Worm (Caenorhabditis elegans) whole organism, young adult: Measurements from ENCODE around the gene egas-2.

ENCODE experiments used
- F10E7.11 ChIP-seq: sonication (generic microtip); optimal IDR thresholded peaks from 2 replicates; lab custom pipeline; 2017; ENCODE audit warnings: mild to moderate bottlenecking, missing genetic modification characterization, moderate library complexity, missing compliant biosample characterization
- F22D6.2 ChIP-seq: sonication (generic microtip); optimal IDR thresholded peaks from 2 replicates; lab custom pipeline; 2016; ENCODE audit warnings: mild to moderate bottlenecking, missing genetic modification characterization, missing compliant biosample characterization
- F37B4.10 ChIP-seq: fragments of 200-800 bp; sonication (Bioruptor generic); IDR thresholded peaks from 2 replicates; pipeline ENCODE4 v1.3.6; 2022; ENCODE audit warnings: missing genetic modification characterization, missing compliant biosample characterization
- F52B5.7 ChIP-seq: sonication (generic microtip); optimal IDR thresholded peaks from 2 replicates; lab custom pipeline; 2016; ENCODE audit warnings: mild to moderate bottlenecking, missing genetic modification characterization, missing compliant biosample characterization
- F55B11.4 ChIP-seq: sonication (generic microtip); optimal IDR thresholded peaks from 2 replicates; lab custom pipeline; 2016; ENCODE audit warnings: missing compliant biosample characterization, missing genetic modification characterization, borderline replicate concordance; ENCODE audit not compliant: insufficient read depth
- K12H6.12 ChIP-seq: fragments of 200-800 bp; sonication (Bioruptor generic); optimal IDR thresholded peaks from 2 replicates; lab custom pipeline; 2018; ENCODE audit warnings: mild to moderate bottlenecking, missing genetic modification characterization, missing compliant biosample characterization
- Y56A3A.18 ChIP-seq: fragments of 200-800 bp; sonication (Bioruptor generic); IDR thresholded peaks from 2 replicates; pipeline ENCODE4 v1.3.6; 2022; ENCODE audit warnings: missing genetic modification reagents, missing genetic modification characterization, missing compliant biosample characterization
- akir-1 ChIP-seq: fragments of 200-800 bp; sonication (Bioruptor generic); optimal IDR thresholded peaks from 2 replicates; lab custom pipeline; 2018; ENCODE audit warnings: mild to moderate bottlenecking, missing genetic modification characterization, moderate library complexity, missing compliant biosample characterization
- ama-1 ChIP-seq, 3 experiments: fragments of 150-350 bp in 1 of 3; sonication (generic microtip) in 2 of 3; optimal IDR thresholded peaks; 2 replicates each; lab custom pipeline; 2014 to 2018; ENCODE audit warnings: missing biosample characterization in 2 of 3, missing genetic modification characterization in 2 of 3, missing genetic modification reagents in 2 of 3
- aptf-2 ChIP-seq: fragments of 200-800 bp; sonication (Bioruptor generic); conservative IDR thresholded peaks from 2 replicates; pipeline ENCODE4 v1.3.6; 2022; ENCODE audit warnings: missing genetic modification reagents, missing genetic modification characterization, missing compliant biosample characterization
- athp-1 ChIP-seq: sonication (generic microtip); optimal IDR thresholded peaks from 2 replicates; lab custom pipeline; 2017; ENCODE audit warnings: mild to moderate bottlenecking, missing genetic modification characterization, missing compliant biosample characterization
- attf-3 ChIP-seq: fragments of 200-800 bp; sonication (Bioruptor generic); conservative IDR thresholded peaks from 2 replicates; pipeline ENCODE4 v1.3.6; 2022; ENCODE audit warnings: missing genetic modification reagents, missing genetic modification characterization, missing compliant biosample characterization
- ceh-40 ChIP-seq: fragments of 200-800 bp; sonication (Bioruptor generic); IDR thresholded peaks from 2 replicates; pipeline ENCODE4 v1.3.6; 2022; ENCODE audit warnings: missing genetic modification characterization, missing compliant biosample characterization
- ceh-58 ChIP-seq: fragments of 200-800 bp; sonication (Bioruptor generic); IDR thresholded peaks from 2 replicates; pipeline ENCODE4 v1.3.6; 2022; ENCODE audit warnings: missing genetic modification characterization, missing compliant biosample characterization
- die-1 ChIP-seq: sonication (generic microtip); optimal IDR thresholded peaks from 2 replicates; lab custom pipeline; 2016; ENCODE audit warnings: missing genotype, mild to moderate bottlenecking, missing genetic modification characterization, missing compliant biosample characterization
- fkh-3 ChIP-seq: sonication (generic microtip); optimal IDR thresholded peaks from 2 replicates; lab custom pipeline; 2016; ENCODE audit warnings: mild to moderate bottlenecking, missing genetic modification characterization, missing compliant biosample characterization
- hlh-26 ChIP-seq: fragments of 200-800 bp; sonication (Bioruptor generic); conservative IDR thresholded peaks from 2 replicates; pipeline ENCODE4 v1.3.6; 2022; ENCODE audit warnings: missing genetic modification reagents, missing genetic modification characterization, missing compliant biosample characterization
- hsf-1 ChIP-seq: fragments of 200-800 bp; sonication (Bioruptor generic); IDR thresholded peaks from 2 replicates; pipeline ENCODE4 v1.3.6; 2022; ENCODE audit warnings: missing genetic modification reagents, missing genetic modification characterization, missing compliant biosample characterization
- lin-35 ChIP-seq, 3 experiments: fragments of 150-350 bp in 2 of 3; sonication (generic microtip) in 1 of 3; optimal IDR thresholded peaks; 2 replicates each; lab custom pipeline; 2014 to 2018; ENCODE audit warnings: missing biosample characterization in 3 of 3, missing genetic modification characterization in 3 of 3, missing genetic modification reagents in 3 of 3
- lir-1 ChIP-seq: fragments of 200-800 bp; sonication (Bioruptor generic); conservative IDR thresholded peaks from 2 replicates; pipeline ENCODE4 v1.3.6; 2022; ENCODE audit warnings: missing genetic modification reagents, missing genetic modification characterization, missing compliant biosample characterization
- mel-28 ChIP-seq: sonication (generic microtip); optimal IDR thresholded peaks from 2 replicates; lab custom pipeline; 2016; ENCODE audit warnings: borderline replicate concordance, mild to moderate bottlenecking, missing genetic modification characterization, missing compliant biosample characterization
- nfyb-1 ChIP-seq: fragments of 200-800 bp; sonication (Bioruptor generic); IDR thresholded peaks from 2 replicates; pipeline ENCODE4 v1.3.6; 2022; ENCODE audit warnings: missing genetic modification reagents, missing genetic modification characterization, missing compliant biosample characterization
- pha-4 ChIP-seq: fragments of 150-350 bp; sonication (generic microtip); optimal IDR thresholded peaks from 2 replicates; lab custom pipeline; 2014; ENCODE audit warnings: missing biosample characterization, missing genetic modification reagents, missing genetic modification characterization
- repo-1 ChIP-seq: sonication (generic microtip); optimal IDR thresholded peaks from 2 replicates; lab custom pipeline; 2017; ENCODE audit warnings: mild to moderate bottlenecking, missing genetic modification characterization, missing compliant biosample characterization
- rpc-1 ChIP-seq, 2 experiments: fragments of 150-350 bp in 1 of 2; sonication (generic microtip) in 1 of 2; optimal IDR thresholded peaks; 2 replicates each; lab custom pipeline; 2014 to 2018; ENCODE audit warnings: missing biosample characterization in 1 of 2, missing genetic modification characterization in 1 of 2, missing genetic modification reagents in 1 of 2, missing genotype in 1 of 2
- sea-2 ChIP-seq: fragments of 200-800 bp; sonication (Bioruptor generic); IDR thresholded peaks from 2 replicates; pipeline ENCODE4 v1.3.6; 2022; ENCODE audit warnings: missing genetic modification characterization, missing compliant biosample characterization
- snpc-1.1 ChIP-seq: sonication (generic microtip); optimal IDR thresholded peaks from 2 replicates; lab custom pipeline; 2017; ENCODE audit warnings: missing genetic modification characterization, mild to moderate bottlenecking, missing compliant biosample characterization, antibody characterized with exemption, moderate library complexity, missing genotype, missing genetic modification reagents; ENCODE audit not compliant: insufficient read depth
- tbx-9 ChIP-seq: sonication (generic microtip); optimal IDR thresholded peaks from 2 replicates; lab custom pipeline; 2016; ENCODE audit warnings: borderline replicate concordance, missing genetic modification characterization, inconsistent platforms, missing compliant biosample characterization
- tlf-1 ChIP-seq: fragments of 200-800 bp; sonication (Bioruptor generic); optimal IDR thresholded peaks from 2 replicates; lab custom pipeline; 2018; ENCODE audit warnings: mild to moderate bottlenecking, missing genetic modification characterization, missing compliant biosample characterization
- unc-130 ChIP-seq: sonication (generic microtip); optimal IDR thresholded peaks from 2 replicates; lab custom pipeline; 2016; ENCODE audit warnings: missing genetic modification reagents, missing genetic modification characterization, missing compliant biosample characterization
- zim-3 ChIP-seq: sonication (generic microtip); optimal IDR thresholded peaks from 2 replicates; lab custom pipeline; 2017; ENCODE audit warnings: mild to moderate bottlenecking, missing genetic modification characterization, moderate library complexity, missing compliant biosample characterization
- ztf-26 ChIP-seq: sonication (generic microtip); optimal IDR thresholded peaks from 2 replicates; lab custom pipeline; 2017; ENCODE audit warnings: missing genetic modification characterization, missing compliant biosample characterization

egas-2 gene

DNA sequence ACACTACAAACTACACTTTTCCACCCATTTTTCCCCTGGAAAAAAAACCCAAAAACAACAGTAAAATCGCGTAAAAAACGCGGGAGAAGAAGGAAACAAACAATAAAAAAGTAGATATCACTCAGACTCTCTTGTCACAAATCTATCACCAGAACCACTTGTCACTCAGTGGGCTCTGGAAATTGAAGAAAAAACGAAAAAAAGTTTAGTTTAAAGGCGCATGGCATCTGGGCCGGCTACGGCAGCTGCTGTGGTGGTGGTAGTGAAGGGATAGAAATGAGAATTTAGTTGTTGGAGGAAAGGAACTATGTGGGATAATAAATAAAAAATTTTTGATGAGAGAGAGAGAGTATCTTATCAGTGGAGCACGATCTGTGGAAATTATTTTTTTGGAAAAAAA lies 22.7 kb upstream of the egas-2 start:
- TF ChIP-seq K12H6.12 (tag; lab: Kevin White, UChicago) (peak; percentile 21), nfyb-1 (GFP tag; lab: Robert Waterston, UW) (no peak), repo-1 (tag; lab: Kevin White, UChicago) (no peak), ztf-26 (tag; lab: Kevin White, UChicago) (no peak)
- TF ChIP-seq, all 124 proteins: peak for 1

DNA sequence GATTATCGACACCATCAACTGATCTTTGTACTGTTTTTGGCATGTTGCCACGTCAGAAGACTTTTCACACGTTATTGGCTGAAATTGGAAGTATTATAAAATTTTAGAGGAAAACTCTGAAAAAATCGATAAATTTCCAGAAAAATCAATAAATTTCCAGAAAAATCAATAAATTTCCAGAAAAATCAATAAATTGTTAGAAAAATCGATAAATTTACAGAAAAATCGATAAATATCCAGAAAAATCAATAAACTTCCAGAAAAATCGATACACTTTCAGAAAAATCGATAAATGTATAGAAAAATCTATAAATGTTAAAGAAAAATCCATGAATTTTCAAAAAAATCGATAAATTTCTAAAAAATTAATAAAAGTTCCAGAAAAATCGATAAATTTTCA lies 21.2 kb upstream of the egas-2 start:
- no peak for TF ChIP-seq sea-2 (GFP tag; lab: Robert Waterston, UW)

DNA sequence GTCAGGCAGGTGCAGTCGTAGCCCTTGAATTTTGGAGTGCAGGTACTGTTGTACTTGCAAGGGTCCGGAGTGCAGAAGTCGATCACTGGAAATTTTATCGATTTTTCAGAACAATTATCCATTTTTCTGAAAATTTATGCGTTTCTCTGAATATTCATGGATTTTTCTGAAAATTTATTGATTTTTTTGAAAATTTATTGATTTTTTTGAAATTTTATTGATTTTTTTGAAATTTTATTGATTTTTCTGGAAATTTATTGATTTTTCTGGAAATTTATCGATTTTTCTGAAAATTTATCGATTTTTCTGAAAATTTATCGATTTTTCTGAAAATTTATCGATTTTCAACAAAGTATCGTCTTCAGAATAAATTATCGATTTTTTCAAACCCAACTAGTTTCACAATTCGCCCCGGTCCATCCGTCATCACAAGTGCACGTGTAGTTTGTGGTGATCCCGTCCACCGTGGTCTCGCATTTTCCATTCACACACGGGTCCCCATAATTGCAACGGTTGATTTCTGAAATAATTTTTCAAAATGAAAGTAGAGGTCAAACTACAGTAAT lies 18.1 kb upstream of the egas-2 start:
- TF ChIP-seq F10E7.11 (tag; lab: Kevin White, UChicago) (no peak), F52B5.7 (tag; lab: Kevin White, UChicago) (no peak), lir-1 (GFP tag; lab: Robert Waterston, UW) (no peak), fkh-3 (tag; lab: Kevin White, UChicago) (no peak), zim-3 (tag; lab: Kevin White, UChicago) (no peak), akir-1 (GFP tag; lab: Kevin White, UChicago) (no peak), F37B4.10 (no peak), tbx-9 (tag; lab: Kevin White, UChicago) (no peak), tlf-1 (GFP tag; lab: Kevin White, UChicago) (no peak), mel-28 (tag; lab: Kevin White, UChicago) (no peak), pha-4 (no peak)

DNA sequence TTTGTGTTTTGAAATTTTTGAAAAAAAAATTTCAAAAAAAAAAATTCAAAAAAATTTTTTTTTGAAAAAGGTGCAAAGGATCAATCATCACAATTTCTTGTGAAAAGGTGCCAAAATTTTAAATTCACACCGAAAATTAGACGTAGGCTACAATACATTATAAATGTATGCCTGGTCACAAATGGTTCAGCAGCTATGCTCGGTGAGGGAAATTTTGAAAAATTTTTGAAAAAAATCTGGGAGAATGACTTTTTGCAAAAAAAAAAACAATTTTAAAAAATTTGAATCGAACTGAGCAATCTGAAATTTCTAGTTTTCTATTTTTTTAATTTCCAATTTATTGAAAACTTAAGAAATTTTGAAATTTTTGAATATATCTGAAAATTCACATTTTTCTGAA lies 13.9 kb upstream of the egas-2 start, which contains the start of gene egas-3:
egas-3 (minus strand) TSS at position 101 of the 400 bp plus-strand sequence.
- TF ChIP-seq F55B11.4 (tag; lab: Kevin White, UChicago) (no peak), aptf-2 (GFP tag; lab: Robert Waterston, UW) (no peak), hlh-26 (GFP tag; lab: Robert Waterston, UW) (no peak), die-1 (tag; lab: Kevin White, UChicago) (no peak)

DNA sequence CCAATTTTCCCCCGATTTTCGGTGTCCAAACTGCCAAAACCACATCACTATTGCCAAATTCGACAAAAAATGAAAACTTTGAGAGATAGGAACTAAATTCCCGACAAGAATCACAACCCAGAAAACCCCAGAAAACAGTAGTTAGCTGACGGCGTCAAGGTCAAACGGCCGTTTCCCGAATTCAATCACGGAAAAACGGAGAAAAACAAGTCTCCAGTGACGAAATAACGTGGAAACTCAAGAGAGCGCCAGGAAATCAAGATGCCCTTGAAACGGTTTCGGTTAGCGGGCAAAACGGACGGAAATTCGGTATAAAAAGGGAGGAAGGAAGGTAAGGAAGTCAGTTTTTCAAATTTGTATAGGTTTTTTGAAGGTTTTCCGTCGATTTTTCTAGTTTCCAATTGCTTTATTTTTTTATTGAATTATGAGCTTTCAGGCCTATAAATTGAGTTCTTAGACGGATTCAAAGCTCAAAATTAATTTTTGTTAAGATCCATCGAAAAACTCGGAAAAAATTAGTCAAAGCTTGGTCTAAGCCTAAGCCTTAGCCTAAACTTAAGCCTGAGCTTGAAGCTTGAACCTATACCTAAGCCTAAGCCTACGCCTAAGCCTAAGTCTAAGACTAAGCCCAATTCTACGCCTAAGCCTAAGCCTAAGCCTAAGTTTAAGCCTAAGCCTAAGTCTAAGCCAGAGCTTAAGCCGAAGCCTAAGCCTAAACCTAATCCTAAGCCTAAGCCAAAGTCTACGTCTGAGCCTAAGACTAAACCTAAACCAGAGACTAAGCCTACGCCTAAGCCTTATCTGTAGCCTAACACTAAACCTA lies 12.4 kb upstream of the egas-2 start:
- TF ChIP-seq ceh-40 (GFP tag; lab: Robert Waterston, UW) (0 out of 2 replicates have a peak, but pooled peaks have one; percentile 2), ama-1 (optimal IDR thresholded peaks at IDR 0.05; lab: Kevin White, UChicago) (peak; percentile 55), ama-1 (GFP tag; optimal IDR thresholded peaks at IDR 0.05; lab: Kevin White, UChicago) (no peak), athp-1 (no peak), Y56A3A.18 (GFP tag; lab: Robert Waterston, UW) (peak; percentile 21; the same call in 1 of the 2 replicates), lin-35 (GFP tag; optimal IDR thresholded peaks at IDR 0.05; lab: Kevin White, UChicago) (no peak), attf-3 (GFP tag; lab: Robert Waterston, UW) (no peak), hsf-1 (GFP tag; lab: Robert Waterston, UW) (no peak), ceh-58 (GFP tag; lab: Robert Waterston, UW) (no peak), F22D6.2 (tag; lab: Kevin White, UChicago) (no peak), unc-130 (GFP tag; lab: Kevin White, UChicago) (no peak), rpc-1 (optimal IDR thresholded peaks at IDR 0.05; lab: Kevin White, UChicago) (peak; percentile 4), rpc-1 (tag; optimal IDR thresholded peaks at IDR 0.05; lab: Kevin White, UChicago) (no peak), snpc-1.1 (tag; lab: Kevin White, UChicago) (no peak)
